1 fruit fly cellular context compared by ENCODE assay signal in the genomic region with DNA sequence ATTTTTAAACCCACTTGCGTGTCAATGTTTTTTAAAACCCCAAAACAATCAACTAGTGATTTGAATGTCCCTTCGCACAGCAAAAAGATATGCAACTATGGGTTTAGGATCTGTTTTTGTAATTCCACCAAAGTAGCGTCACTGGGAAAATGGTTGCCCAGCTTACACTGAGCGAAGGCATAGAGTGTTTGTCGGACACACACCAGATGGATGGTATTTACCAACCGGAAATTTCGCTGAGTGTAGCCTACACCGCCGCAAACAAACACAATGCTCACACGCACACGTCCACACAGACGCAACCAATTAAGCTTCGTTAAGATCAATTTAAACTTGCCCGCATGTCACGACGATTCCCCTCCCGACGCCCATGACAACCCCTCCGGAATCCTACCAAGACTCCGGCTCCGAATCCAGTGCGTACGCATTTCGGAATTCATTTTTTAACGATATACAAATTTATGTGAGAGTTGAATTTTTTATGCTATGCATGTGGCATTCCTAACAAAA.
TF ChIP-seq lines count a peak whose summit lies in the region.

No protein-coding gene starts in this region.

TF ChIP-seq in whole organism, embryonic, 481 proteins besides CTCF, POLR2A, EP300 and RAD21 (continued from another document):
- TF ChIP-seq Dfd (GFP tag; optimal IDR thresholded peaks at IDR 0.05; lab: Kevin White, UChicago) (no peak), CG12769 (tag; optimal IDR thresholded peaks at IDR 0.05; lab: Kevin White, UChicago) (no peak), ash1 (GFP tag; optimal IDR thresholded peaks at IDR 0.05; lab: Kevin White, UChicago) (no peak), CG18599 (GFP tag; optimal IDR thresholded peaks at IDR 0.05; lab: Kevin White, UChicago) (no peak), pho (GFP tag; optimal IDR thresholded peaks at IDR 0.05; lab: Kevin White, UChicago) (no peak), CG15073 (GFP tag; optimal IDR thresholded peaks at IDR 0.05; lab: Kevin White, UChicago) (no peak), ewg (GFP tag; optimal IDR thresholded peaks at IDR 0.05; lab: Kevin White, UChicago) (no peak), CG13296 (GFP tag; optimal IDR thresholded peaks at IDR 0.05; lab: Kevin White, UChicago) (no peak), row (GFP tag; IDR thresholded peaks at IDR 0.05; lab: Robert Waterston, UW) (peak; percentile 43; the same call in 1 of the 3 replicates), Hmr (GFP tag; optimal IDR thresholded peaks at IDR 0.05; lab: Kevin White, UChicago) (no peak), ttk (GFP tag; IDR thresholded peaks at IDR 0.05; lab: Robert Waterston, UW) (0 out of 2 replicates have a peak, but pooled peaks have one; percentile 28), zfh1 (GFP tag; IDR thresholded peaks at IDR 0.05; lab: Robert Waterston, UW) (no peak), prd (optimal IDR thresholded peaks at IDR 0.05; lab: Kevin White, UChicago) (no peak), prd (GFP tag; IDR thresholded peaks at IDR 0.05; lab: Robert Waterston, UW) (0 out of 3 replicates have a peak, but pooled peaks have one; percentile 31), bowl (GFP tag; IDR thresholded peaks at IDR 0.05; lab: Robert Waterston, UW) (0 out of 2 replicates have a peak, but pooled peaks have one; percentile 20), CG14860 (GFP tag; IDR thresholded peaks at IDR 0.05; lab: Robert Waterston, UW; ENCODE audit: partially characterized antibody) (no peak), Xrp1 (GFP tag; IDR thresholded peaks at IDR 0.05; lab: Robert Waterston, UW) (0 out of 2 replicates have a peak, but pooled peaks have one; percentile 18), Chrac-16 (GFP tag; optimal IDR thresholded peaks at IDR 0.05; lab: Kevin White, UChicago) (no peak), ham (GFP tag; IDR thresholded peaks at IDR 0.05; lab: Robert Waterston, UW) (no peak), dysf (GFP tag; IDR thresholded peaks at IDR 0.05; lab: Robert Waterston, UW) (0 out of 3 replicates have a peak, but pooled peaks have one; percentile 34), Kr (GFP tag; optimal IDR thresholded peaks at IDR 0.05; lab: Kevin White, UChicago) (no peak), mam (GFP tag; optimal IDR thresholded peaks at IDR 0.05; lab: Kevin White, UChicago) (peak; percentile 6), trem (tag; optimal IDR thresholded peaks at IDR 0.05; lab: Kevin White, UChicago) (no peak), Bdp1 (GFP tag; optimal IDR thresholded peaks at IDR 0.05; lab: Kevin White, UChicago) (no peak), Nf-YA (GFP tag; IDR thresholded peaks at IDR 0.05; lab: Robert Waterston, UW) (0 out of 2 replicates have a peak, but pooled peaks have one; percentile 23), D (optimal IDR thresholded peaks at IDR 0.05; lab: Kevin White, UChicago) (no peak), D (GFP tag; optimal IDR thresholded peaks at IDR 0.05; lab: Kevin White, UChicago) (no peak), Dref (GFP tag; IDR thresholded peaks at IDR 0.05; lab: Robert Waterston, UW) (no peak), gcm (GFP tag; optimal IDR thresholded peaks at IDR 0.05; lab: Kevin White, UChicago) (peak; percentile 70), Mrtf (GFP tag; IDR thresholded peaks at IDR 0.05; lab: Robert Waterston, UW) (0 out of 3 replicates have a peak, but pooled peaks have one; percentile 13), CG17328 (GFP tag; IDR thresholded peaks at IDR 0.05; lab: Robert Waterston, UW) (0 out of 2 replicates have a peak, but pooled peaks have one; percentile 13), Xbp1 (GFP tag; optimal IDR thresholded peaks at IDR 0.05; lab: Kevin White, UChicago) (no peak), HHEX (GFP tag; optimal IDR thresholded peaks at IDR 0.05; lab: Kevin White, UChicago) (no peak), vvl (GFP tag; IDR thresholded peaks at IDR 0.05; lab: Robert Waterston, UW) (peak; percentile 31; the same call in 1 of the 2 replicates), cg (GFP tag; optimal IDR thresholded peaks at IDR 0.05; lab: Kevin White, UChicago) (no peak), Sry-β (GFP tag; optimal IDR thresholded peaks at IDR 0.05; lab: Kevin White, UChicago) (no peak), CG30431 (GFP tag; optimal IDR thresholded peaks at IDR 0.05; lab: Kevin White, UChicago) (no peak), Drgx (GFP tag; IDR thresholded peaks at IDR 0.05; lab: Robert Waterston, UW) (0 out of 2 replicates have a peak, but pooled peaks have one; percentile 17), org-1 (GFP tag; optimal IDR thresholded peaks at IDR 0.05; lab: Kevin White, UChicago) (no peak), br (optimal IDR thresholded peaks at IDR 0.05; lab: Kevin White, UChicago) (no peak), Optix (GFP tag; IDR thresholded peaks at IDR 0.05; lab: Robert Waterston, UW) (no peak), zen2 (GFP tag; IDR thresholded peaks at IDR 0.05; lab: Robert Waterston, UW; ENCODE audit: partially characterized antibody) (no peak), sr (GFP tag; IDR thresholded peaks at IDR 0.05; lab: Robert Waterston, UW) (no peak), abd-A (tag; optimal IDR thresholded peaks at IDR 0.05; lab: Kevin White, UChicago) (no peak), CG10543 (GFP tag; optimal IDR thresholded peaks at IDR 0.05; lab: Kevin White, UChicago) (peak; percentile 19), Six4 (GFP tag; optimal IDR thresholded peaks at IDR 0.05; lab: Kevin White, UChicago) (no peak), CG13775 (GFP tag; optimal IDR thresholded peaks at IDR 0.05; lab: Kevin White, UChicago) (no peak), slp2 (GFP tag; optimal IDR thresholded peaks at IDR 0.05; lab: Kevin White, UChicago) (no peak), chm (GFP tag; IDR thresholded peaks at IDR 0.05; lab: Robert Waterston, UW) (peak; percentile 10; the same call in 1 of the 2 replicates), CG18764 (GFP tag; optimal IDR thresholded peaks at IDR 0.05; lab: Kevin White, UChicago) (no peak), CG4404 (GFP tag; IDR thresholded peaks at IDR 0.05; lab: Robert Waterston, UW) (no peak), toy (GFP tag; IDR thresholded peaks at IDR 0.05; lab: Robert Waterston, UW) (no peak), CG2120 (GFP tag; optimal IDR thresholded peaks at IDR 0.05; lab: Kevin White, UChicago) (peak; percentile 35), Ravus (GFP tag; IDR thresholded peaks at IDR 0.05; lab: Robert Waterston, UW) (no peak), CG15601 (tag; optimal IDR thresholded peaks at IDR 0.05; lab: Kevin White, UChicago) (no peak), CG9932 (GFP tag; IDR thresholded peaks at IDR 0.05; lab: Robert Waterston, UW) (peak; percentile 27; the same call in 1 of the 2 replicates), BEAF-32 (GFP tag; optimal IDR thresholded peaks at IDR 0.05; lab: Kevin White, UChicago) (no peak), CG8089 (GFP tag; optimal IDR thresholded peaks at IDR 0.05; lab: Kevin White, UChicago) (no peak), Ada2b (GFP tag; IDR thresholded peaks at IDR 0.05; lab: Robert Waterston, UW) (0 out of 2 replicates have a peak, but pooled peaks have one; percentile 6), CG9797 (GFP tag; optimal IDR thresholded peaks at IDR 0.05; lab: Kevin White, UChicago) (no peak), CG4820 (GFP tag; optimal IDR thresholded peaks at IDR 0.05; lab: Kevin White, UChicago) (no peak), Taf1 (GFP tag; IDR thresholded peaks at IDR 0.05; lab: Robert Waterston, UW) (no peak), ap (GFP tag; IDR thresholded peaks at IDR 0.05; lab: Robert Waterston, UW) (no peak), Neu2 (GFP tag; optimal IDR thresholded peaks at IDR 0.05; lab: Kevin White, UChicago; ENCODE audit: borderline replicate concordance) (no peak), D19A (tag; optimal IDR thresholded peaks at IDR 0.05; lab: Kevin White, UChicago) (no peak), otp (GFP tag; IDR thresholded peaks at IDR 0.05; lab: Robert Waterston, UW) (0 out of 3 replicates have a peak, but pooled peaks have one; percentile 51), sisA (GFP tag; IDR thresholded peaks at IDR 0.05; lab: Robert Waterston, UW) (0 out of 2 replicates have a peak, but pooled peaks have one; percentile 15), CG18619 (GFP tag; optimal IDR thresholded peaks at IDR 0.05; lab: Kevin White, UChicago) (no peak), chn (GFP tag; optimal IDR thresholded peaks at IDR 0.05; lab: Kevin White, UChicago) (no peak), emc (GFP tag; optimal IDR thresholded peaks at IDR 0.05; lab: Kevin White, UChicago) (no peak), zf30C (GFP tag; optimal IDR thresholded peaks at IDR 0.05; lab: Kevin White, UChicago) (peak; percentile 48), shn (GFP tag; optimal IDR thresholded peaks at IDR 0.05; lab: Kevin White, UChicago) (no peak), CG13123 (GFP tag; optimal IDR thresholded peaks at IDR 0.05; lab: Kevin White, UChicago) (no peak), ci (GFP tag; IDR thresholded peaks at IDR 0.05; lab: Robert Waterston, UW) (peak; percentile 49; the same call in 1 of the 3 replicates), Jarid2 (GFP tag; optimal IDR thresholded peaks at IDR 0.05; lab: Kevin White, UChicago) (no peak), CG5245 (GFP tag; optimal IDR thresholded peaks at IDR 0.05; lab: Kevin White, UChicago) (no peak), slbo (GFP tag; IDR thresholded peaks at IDR 0.05; lab: Robert Waterston, UW) (peak; percentile 24; the same call in 1 of the 2 replicates), CG34376 (GFP tag; optimal IDR thresholded peaks at IDR 0.05; lab: Kevin White, UChicago) (no peak), Asciz (GFP tag; optimal IDR thresholded peaks at IDR 0.05; lab: Kevin White, UChicago) (no peak), repo (GFP tag; optimal IDR thresholded peaks at IDR 0.05; lab: Kevin White, UChicago) (peak; percentile 91), odd (GFP tag; optimal IDR thresholded peaks at IDR 0.05; lab: Kevin White, UChicago) (no peak), Dbx (GFP tag; IDR thresholded peaks at IDR 0.05; lab: Robert Waterston, UW) (no peak), CG12219 (GFP tag; optimal IDR thresholded peaks at IDR 0.05; lab: Kevin White, UChicago) (no peak)
